Worm (Caenorhabditis elegans): ENCODE results near the gene ugt-3.

ugt-3 gene

ce11 chrV:12749558-12749957 is 50.5 kb downstream of the ugt-3 start:
- no peak for TF ChIP-seq lin-39 (tag; optimal IDR thresholded peaks at IDR 0.05)
- no peak for TF ChIP-seq nhr-90 (tag; optimal IDR thresholded peaks at IDR 0.05; ENCODE audit: poor library complexity)
- no peak for TF ChIP-seq elt-3 (tag; optimal IDR thresholded peaks at IDR 0.05)
- TF ChIP-seq jun-1 (tag; optimal IDR thresholded peaks at IDR 0.05), result no peak
- no peak for TF ChIP-seq ceh-8 (GFP tag; optimal IDR thresholded peaks at IDR 0.05)
- no peak for TF ChIP-seq nhr-12 (tag; optimal IDR thresholded peaks at IDR 0.05)
- no peak for TF ChIP-seq ceh-90 (tag; optimal IDR thresholded peaks at IDR 0.05)
- no peak for TF ChIP-seq pag-3 (tag; optimal IDR thresholded peaks at IDR 0.05; ENCODE audit: borderline replicate concordance, insufficient read depth)
- no peak for TF ChIP-seq lsy-2 (tag; optimal IDR thresholded peaks at IDR 0.05)
- no peak for TF ChIP-seq mep-1 (tag; optimal IDR thresholded peaks at IDR 0.05)
- TF ChIP-seq snpc-4 (tag; optimal IDR thresholded peaks at IDR 0.05), result no peak
- no peak for TF ChIP-seq fkh-4 (tag; optimal IDR thresholded peaks at IDR 0.05; ENCODE audit: borderline replicate concordance)
- TF ChIP-seq nhr-71 (tag; optimal IDR thresholded peaks at IDR 0.05), result no peak
- no peak for TF ChIP-seq mdl-1 (tag; optimal IDR thresholded peaks at IDR 0.05)
- TF ChIP-seq mab-9 (GFP tag; IDR thresholded peaks at IDR 0.05), result no peak
- no peak for TF ChIP-seq xbp-1 (tag; optimal IDR thresholded peaks at IDR 0.05)
- TF ChIP-seq F16B12.6 (tag; optimal IDR thresholded peaks at IDR 0.05), result no peak
- TF ChIP-seq nhr-19 (GFP tag; conservative IDR thresholded peaks at IDR 0.05), result no peak

All from whole organism, L1 larva.